Worm (Caenorhabditis elegans) whole organism, L4 larva: ENCODE measurements around the gene sds-22.

ENCODE experiments used
- F10B5.3 ChIP-seq: sonication (generic microtip); optimal IDR thresholded peaks from 2 replicates; lab custom pipeline; 2016; ENCODE audit warnings: mild to moderate bottlenecking, missing genetic modification characterization, missing compliant biosample characterization
- T20F7.1 ChIP-seq: fragments of 200-800 bp; sonication (Bioruptor generic); optimal IDR thresholded peaks from 2 replicates; lab custom pipeline; 2018; ENCODE audit warnings: mild to moderate bottlenecking, missing genetic modification characterization, missing compliant biosample characterization
- Y105C5A.15 ChIP-seq: fragments of 200-800 bp; sonication (Bioruptor generic); IDR thresholded peaks from 2 replicates; pipeline ENCODE4 v1.3.6; 2022; ENCODE audit warnings: missing genetic modification characterization, missing compliant biosample characterization
- Y75B8A.6 ChIP-seq: fragments of 200-800 bp; sonication (Bioruptor generic); IDR thresholded peaks from 2 replicates; pipeline ENCODE4 v1.3.6; 2022; ENCODE audit warnings: missing genetic modification reagents, missing genetic modification characterization, missing compliant biosample characterization
- aha-1 ChIP-seq: fragments of 150-350 bp; peaks from one replicate; lab custom pipeline; 2014; ENCODE audit warnings: missing biosample characterization, missing genetic modification characterization
- arid-1 ChIP-seq: fragments of 200-800 bp; sonication (Bioruptor generic); conservative IDR thresholded peaks from 2 replicates; pipeline ENCODE4 v1.3.6; 2022; ENCODE audit warnings: missing genetic modification reagents, missing genetic modification characterization, missing compliant biosample characterization
- ceh-20 ChIP-seq: fragments of 200-800 bp; sonication (Bioruptor generic); IDR thresholded peaks from 2 replicates; pipeline ENCODE4 v1.3.6; 2022; ENCODE audit warnings: missing genetic modification reagents, missing genetic modification characterization, missing compliant biosample characterization
- ceh-62 ChIP-seq: sonication (generic microtip); optimal IDR thresholded peaks from 2 replicates; lab custom pipeline; 2017; ENCODE audit warnings: missing biosample characterization, missing genetic modification characterization
- ceh-82 ChIP-seq: sonication (generic microtip); optimal IDR thresholded peaks from 2 replicates; lab custom pipeline; 2017; ENCODE audit warnings: missing biosample characterization, missing genetic modification characterization
- cey-2 ChIP-seq: sonication (generic microtip); optimal IDR thresholded peaks from 3 replicates; lab custom pipeline; 2017; ENCODE audit warnings: missing genetic modification characterization, mild to moderate bottlenecking, missing compliant biosample characterization, antibody characterized with exemption, borderline replicate concordance; ENCODE audit not compliant: insufficient read depth
- ctbp-1 ChIP-seq: fragments of 200-800 bp; sonication (Bioruptor generic); IDR thresholded peaks from 2 replicates; pipeline ENCODE4 v1.3.6; 2022; ENCODE audit warnings: missing genetic modification reagents, missing genetic modification characterization, missing compliant biosample characterization
- daf-12 ChIP-seq: fragments of 150-350 bp; optimal IDR thresholded peaks from 2 replicates; lab custom pipeline; 2014; ENCODE audit warnings: missing biosample characterization, missing genetic modification reagents, missing genetic modification characterization
- daf-16 ChIP-seq, 3 experiments: sonication (generic microtip); optimal IDR thresholded peaks; 2 replicates each; lab custom pipeline; 2016 to 2017; ENCODE audit warnings: missing genetic modification characterization in 3 of 3, missing genetic modification reagents in 3 of 3, mild to moderate bottlenecking in 2 of 3, missing compliant biosample characterization in 2 of 3, missing biosample characterization in 1 of 3, moderate library complexity in 1 of 3
- dmd-6 ChIP-seq: fragments of 200-800 bp; sonication (Bioruptor generic); IDR thresholded peaks from 2 replicates; pipeline ENCODE4 v1.3.6; 2022; ENCODE audit warnings: missing genetic modification reagents, missing genetic modification characterization, missing compliant biosample characterization
- dmd-8 ChIP-seq: fragments of 200-800 bp; sonication (Bioruptor generic); IDR thresholded peaks from 2 replicates; pipeline ENCODE4 v1.3.6; 2022; ENCODE audit warnings: missing genetic modification characterization, missing compliant biosample characterization
- dpl-1 ChIP-seq: fragments of 150-350 bp; optimal IDR thresholded peaks from 2 replicates; lab custom pipeline; 2014; ENCODE audit warnings: missing biosample characterization, missing genetic modification reagents, missing genetic modification characterization
- duxl-1 ChIP-seq: sonication (generic microtip); optimal IDR thresholded peaks from 2 replicates; lab custom pipeline; 2016; ENCODE audit warnings: mild to moderate bottlenecking, missing genetic modification characterization, moderate library complexity, missing compliant biosample characterization; ENCODE audit not compliant: poor library complexity
- egl-43 ChIP-seq: fragments of 200-800 bp; sonication (Bioruptor generic); IDR thresholded peaks from 2 replicates; pipeline ENCODE4 v1.3.6; 2022; ENCODE audit warnings: missing genetic modification reagents, missing genetic modification characterization, missing compliant biosample characterization
- fos-1 ChIP-seq: fragments of 150-350 bp; optimal IDR thresholded peaks from 2 replicates; lab custom pipeline; 2014; ENCODE audit warnings: missing biosample characterization, missing genetic modification characterization
- gei-8 ChIP-seq: fragments of 200-800 bp; sonication (Bioruptor generic); optimal IDR thresholded peaks from 2 replicates; lab custom pipeline; 2018; ENCODE audit warnings: mild to moderate bottlenecking, missing genetic modification characterization, missing compliant biosample characterization
- hlh-11 ChIP-seq: fragments of 200-800 bp; sonication (Bioruptor generic); optimal IDR thresholded peaks from 2 replicates; lab custom pipeline; 2018; ENCODE audit warnings: mild to moderate bottlenecking, missing genetic modification characterization, missing compliant biosample characterization
- hlh-30 ChIP-seq: sonication (generic microtip); optimal IDR thresholded peaks from 2 replicates; lab custom pipeline; 2017; ENCODE audit warnings: antibody characterized with exemption, mild to moderate bottlenecking, missing genetic modification characterization, missing compliant biosample characterization; ENCODE audit not compliant: insufficient read depth
- hmg-1.1 ChIP-seq: fragments of 200-800 bp; sonication (Bioruptor generic); IDR thresholded peaks from 2 replicates; pipeline ENCODE4 v1.3.6; 2022; ENCODE audit warnings: missing genetic modification reagents, missing genetic modification characterization, missing compliant biosample characterization
- lin-38 ChIP-seq: fragments of 200-800 bp; sonication (Bioruptor generic); IDR thresholded peaks from 2 replicates; pipeline ENCODE4 v1.3.6; 2022; ENCODE audit warnings: missing genetic modification reagents, missing genetic modification characterization, missing compliant biosample characterization
- lsy-2 ChIP-seq, 2 experiments: fragments of 150-350 bp in 1 of 2; sonication (generic microtip) in 1 of 2; optimal IDR thresholded peaks; 2 replicates each; lab custom pipeline; 2014 to 2017; ENCODE audit warnings: missing biosample characterization in 2 of 2, missing genetic modification characterization in 2 of 2
- madf-5 ChIP-seq, 2 experiments: fragments of 200-800 bp; sonication (Bioruptor generic); IDR thresholded peaks; 2 replicates each; pipeline ENCODE4 v1.3.6; 2022; ENCODE audit warnings: missing compliant biosample characterization in 2 of 2, missing genetic modification characterization in 2 of 2
- mdt-29 ChIP-seq: fragments of 200-800 bp; sonication (Bioruptor generic); IDR thresholded peaks from 2 replicates; pipeline ENCODE4 v1.3.6; 2022; ENCODE audit warnings: missing genetic modification reagents, missing genetic modification characterization, missing compliant biosample characterization
- mep-1 ChIP-seq: fragments of 150-350 bp; sonication (generic microtip); optimal IDR thresholded peaks from 3 replicates; lab custom pipeline; 2014; ENCODE audit warnings: missing biosample characterization, missing genetic modification characterization
- mes-2 ChIP-seq: sonication (generic microtip); optimal IDR thresholded peaks from 2 replicates; lab custom pipeline; 2016; ENCODE audit warnings: missing genotype, mild to moderate bottlenecking, missing genetic modification characterization, missing compliant biosample characterization; ENCODE audit not compliant: poor library complexity, severe bottlenecking
- mxl-3 ChIP-seq: fragments of 200-800 bp; sonication (Bioruptor generic); optimal IDR thresholded peaks from 2 replicates; lab custom pipeline; 2018; ENCODE audit warnings: mild to moderate bottlenecking, missing genetic modification characterization, missing compliant biosample characterization
- nhr-25 ChIP-seq: sonication (generic microtip); optimal IDR thresholded peaks from 2 replicates; lab custom pipeline; 2017; ENCODE audit warnings: missing genetic modification characterization, mild to moderate bottlenecking, missing compliant biosample characterization, antibody characterized with exemption, moderate library complexity, borderline replicate concordance; ENCODE audit not compliant: insufficient read depth
- nhr-28 ChIP-seq: fragments of 150-350 bp; optimal IDR thresholded peaks from 2 replicates; lab custom pipeline; 2014; ENCODE audit warnings: missing biosample characterization, missing genetic modification characterization
- nhr-48 ChIP-seq: sonication (generic microtip); optimal IDR thresholded peaks from 2 replicates; lab custom pipeline; 2016; ENCODE audit warnings: mild to moderate bottlenecking, missing genetic modification characterization, missing compliant biosample characterization
- php-3 ChIP-seq: fragments of 200-800 bp; sonication (Bioruptor generic); IDR thresholded peaks from 2 replicates; pipeline ENCODE4 v1.3.6; 2022; ENCODE audit warnings: missing genetic modification reagents, missing genetic modification characterization, missing compliant biosample characterization
- pqm-1 ChIP-seq: sonication (generic microtip); optimal IDR thresholded peaks from 2 replicates; lab custom pipeline; 2017; ENCODE audit warnings: missing biosample characterization, missing genetic modification characterization
- rbr-2 ChIP-seq: sonication (generic microtip); optimal IDR thresholded peaks from 2 replicates; lab custom pipeline; 2016; ENCODE audit warnings: missing genotype, missing genetic modification characterization, missing compliant biosample characterization
- sdz-12 ChIP-seq: fragments of 200-800 bp; sonication (Bioruptor generic); optimal IDR thresholded peaks from 2 replicates; lab custom pipeline; 2018; ENCODE audit warnings: mild to moderate bottlenecking, missing genetic modification characterization, missing compliant biosample characterization
- snpc-1.2 ChIP-seq: fragments of 200-800 bp; sonication (Bioruptor generic); IDR thresholded peaks from 2 replicates; pipeline ENCODE4 v1.3.6; 2022; ENCODE audit warnings: missing genetic modification reagents, missing genetic modification characterization, missing compliant biosample characterization
- snpc-4 ChIP-seq: fragments of 150-350 bp; optimal IDR thresholded peaks from 2 replicates; lab custom pipeline; 2014; ENCODE audit warnings: missing biosample characterization, missing genetic modification characterization
- spr-3 ChIP-seq: fragments of 200-800 bp; sonication (Bioruptor generic); optimal IDR thresholded peaks from 2 replicates; lab custom pipeline; 2018; ENCODE audit warnings: mild to moderate bottlenecking, missing genetic modification characterization, missing compliant biosample characterization
- unc-130 ChIP-seq: sonication (generic microtip); optimal IDR thresholded peaks from 2 replicates; lab custom pipeline; 2016; ENCODE audit warnings: missing genetic modification reagents, missing genetic modification characterization, missing compliant biosample characterization
- unc-62 ChIP-seq, 3 experiments: fragments of 150-350 bp in 1 of 3; sonication (generic microtip); optimal IDR thresholded peaks in 2 of 3; peaks in 1 of 3; 1 replicate in 1 of 3; 2 replicates in 2 of 3; lab custom pipeline; 2014 to 2017; ENCODE audit warnings: missing biosample characterization in 3 of 3, missing genetic modification characterization in 3 of 3, missing genetic modification reagents in 3 of 3, missing genotype in 1 of 3
- zfp-2 ChIP-seq: sonication (generic microtip); optimal IDR thresholded peaks from 2 replicates; lab custom pipeline; 2016; ENCODE audit warnings: mild to moderate bottlenecking, missing genetic modification characterization, missing compliant biosample characterization

sds-22 gene

DNA sequence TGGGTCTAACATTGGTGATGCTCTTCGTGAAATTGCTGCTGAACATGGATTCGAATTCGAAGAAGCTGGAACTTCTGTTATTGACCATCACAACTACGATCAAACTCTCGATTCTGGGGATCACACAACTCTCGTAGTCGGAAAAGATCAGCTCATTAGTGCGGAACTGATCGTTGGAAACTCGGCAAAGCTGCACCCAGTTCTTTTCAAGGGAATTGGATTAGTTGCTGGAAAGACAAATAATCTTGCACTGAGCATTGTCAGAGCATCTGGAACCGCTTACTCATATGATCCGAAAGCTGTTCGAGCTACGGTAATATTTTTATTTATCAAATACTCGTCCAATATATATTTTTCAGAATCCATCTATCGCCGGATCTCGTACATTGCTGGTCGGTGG, 6.7 kb downstream of the sds-22 start:
- TF ChIP-seq unc-62 (GFP tag; optimal IDR thresholded peaks at IDR 0.05 in 1 of 2; lab: Kevin White, UChicago) (peak in 1 of 2 experiments; percentile 50), unc-62 (tag; optimal IDR thresholded peaks at IDR 0.05; lab: Kevin White, UChicago) (no peak), Y75B8A.6 (GFP tag; lab: Robert Waterston, UW) (no peak), aha-1 (tag; lab: Kevin White, UChicago) (peak; percentile 66)

- TF ChIP-seq snpc-1.2 (GFP tag; lab: Robert Waterston, UW) (no peak), duxl-1 (tag; lab: Kevin White, UChicago) (peak; percentile 0), daf-16 (GFP tag; optimal IDR thresholded peaks at IDR 0.05; lab: Kevin White, UChicago) (peak in 1 of 2 experiments; percentile 33), daf-16 (tag; optimal IDR thresholded peaks at IDR 0.05; lab: Kevin White, UChicago) (no peak), F10B5.3 (tag; lab: Kevin White, UChicago) (peak; percentile 9), sdz-12 (no peak), mep-1 (tag; lab: Kevin White, UChicago) (peak; percentile 12), Y105C5A.15 (GFP tag; lab: Robert Waterston, UW) (peak; percentile 28; the same call in 1 of the 2 replicates), unc-130 (GFP tag; lab: Kevin White, UChicago) (peak; percentile 40), mes-2 (tag; lab: Kevin White, UChicago) (no peak), arid-1 (0 out of 2 replicates have a peak, but pooled peaks have one; percentile 11), lin-38 (GFP tag; lab: Robert Waterston, UW) (peak; percentile 46), hlh-30 (tag; lab: Kevin White, UChicago) (no peak), lsy-2 (tag; optimal IDR thresholded peaks at IDR 0.05; lab: Kevin White, UChicago) (peak in 1 of 2 experiments; percentile 8), T20F7.1 (GFP tag; lab: Kevin White, UChicago) (peak; percentile 20)
Measured at ce11 chrII:7866081-7866480, 7.9 kb downstream of the sds-22 start.

DNA sequence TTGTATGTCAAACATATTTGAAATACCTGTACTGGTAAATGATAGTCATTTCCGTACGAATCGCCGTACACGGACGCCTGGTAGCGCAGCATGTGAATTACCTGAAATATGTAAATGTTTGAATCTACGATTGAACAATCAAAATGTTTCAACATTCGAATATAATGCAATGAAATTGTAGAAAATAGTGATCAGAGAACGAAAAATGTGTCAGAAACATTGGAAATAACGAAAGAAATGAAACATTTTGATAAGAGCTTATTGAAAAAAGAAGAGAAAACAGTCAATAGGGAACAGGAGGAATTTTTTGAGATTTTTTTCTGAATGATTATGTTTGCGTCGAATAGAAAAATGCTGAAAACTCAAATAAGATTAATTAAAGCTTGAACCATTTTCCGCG, 11.9 kb downstream of the sds-22 start, which contains the start of gene ztf-17:
Gene ztf-17, minus strand, starts transcription at position 101 of the 400 bp plus-strand sequence.
- TF ChIP-seq aha-1 (tag; lab: Kevin White, UChicago): peak; percentile 64
- TF ChIP-seq spr-3: no peak

ce11 chrII:7870632-7871031, 12.4 kb downstream of the sds-22 start:
- no peak for TF ChIP-seq dmd-8 (GFP tag; lab: Robert Waterston, UW)
- TF ChIP-seq egl-43 (GFP tag; lab: Robert Waterston, UW): no peak
- peak; percentile 22 for TF ChIP-seq hlh-11 (tag; lab: Kevin White, UChicago)
- TF ChIP-seq daf-16 (GFP tag; optimal IDR thresholded peaks at IDR 0.05; lab: Kevin White, UChicago): peak; percentile 0 to 86
- peak; percentile 51 for TF ChIP-seq daf-16 (tag; optimal IDR thresholded peaks at IDR 0.05; lab: Kevin White, UChicago)
- peak; percentile 54 for TF ChIP-seq mes-2 (tag; lab: Kevin White, UChicago)
- TF ChIP-seq cey-2 (tag; lab: Kevin White, UChicago): no peak
- TF ChIP-seq pqm-1 (tag; lab: Kevin White, UChicago): no peak
- TF ChIP-seq snpc-4 (tag; lab: Kevin White, UChicago): no peak
- no peak for TF ChIP-seq fos-1 (tag; lab: Kevin White, UChicago)
- no peak for TF ChIP-seq duxl-1 (tag; lab: Kevin White, UChicago)
- TF ChIP-seq dpl-1 (GFP tag; lab: Kevin White, UChicago): peak; percentile 43
- TF ChIP-seq mdt-29 (GFP tag; lab: Robert Waterston, UW): no peak
- no peak for TF ChIP-seq madf-5 (GFP tag; IDR thresholded peaks at IDR 0.05; lab: Robert Waterston, UW)
- TF ChIP-seq ceh-20 (GFP tag; lab: Robert Waterston, UW): no peak
- no peak for TF ChIP-seq nhr-48 (tag; lab: Kevin White, UChicago)
- peak; percentile 57; the same call in 1 of the 2 replicates for TF ChIP-seq hmg-1.1 (GFP tag; lab: Robert Waterston, UW)
- TF ChIP-seq php-3 (GFP tag; lab: Robert Waterston, UW): no peak
- TF ChIP-seq mxl-3 (GFP tag; lab: Kevin White, UChicago): no peak
- TF ChIP-seq gei-8 (GFP tag; lab: Kevin White, UChicago): no peak
- no peak for TF ChIP-seq ceh-82 (tag; lab: Kevin White, UChicago)
- no peak for TF ChIP-seq daf-12
- no peak for TF ChIP-seq ctbp-1
- TF ChIP-seq rbr-2 (tag; lab: Kevin White, UChicago): peak; percentile 25
- no peak for TF ChIP-seq zfp-2
- TF ChIP-seq nhr-28 (tag; lab: Kevin White, UChicago): peak; percentile 21
- no peak for TF ChIP-seq ceh-62 (tag; lab: Kevin White, UChicago)
- TF ChIP-seq dmd-6 (GFP tag; lab: Robert Waterston, UW): peak; percentile 27; the same call in 1 of the 2 replicates
- TF ChIP-seq nhr-25 (tag; lab: Kevin White, UChicago): no peak
- no peak for TF ChIP-seq snpc-1.2 (GFP tag; lab: Robert Waterston, UW)
